Worm (Caenorhabditis elegans) whole organism, mixed stage, embryonic: ENCODE results near the gene K05F1.14.
"Not testable (repeated sequence)": the region's sequence is repeated elsewhere in the genome, so short reads cannot be mapped to it uniquely, and the experiment has no call there.

Experiments
- elt-1 ChIP-seq: sonication (generic microtip); optimal IDR thresholded peaks from 2 replicates; lab custom pipeline; 2017; ENCODE audit warnings: missing genetic modification characterization, mild to moderate bottlenecking, missing compliant biosample characterization, antibody characterized with exemption, moderate library complexity, borderline replicate concordance; ENCODE audit not compliant: insufficient read depth
- elt-3 ChIP-seq: fragments of 150-350 bp; optimal IDR thresholded peaks from 2 replicates; lab custom pipeline; 2014; ENCODE audit warnings: missing biosample characterization, missing genetic modification characterization
- lsy-2 ChIP-seq: fragments of 150-350 bp; optimal IDR thresholded peaks from 2 replicates; lab custom pipeline; 2014; ENCODE audit warnings: missing biosample characterization, missing genetic modification characterization
- nhr-12 ChIP-seq: fragments of 150-350 bp; optimal IDR thresholded peaks from 2 replicates; lab custom pipeline; 2014; ENCODE audit warnings: missing biosample characterization, missing genetic modification characterization

ce11 chrII:5815382-5815781 lies 23.0 kb upstream of the K05F1.14 start, which contains the start of gene wago-5:
- TF ChIP-seq elt-3, nhr-12, lsy-2, elt-1 (tag; lab: Kevin White, UChicago): not testable (repeated sequence)
